Fruit fly (Drosophila melanogaster): ENCODE results near the gene Surf6.

Gene Surf6

DNA sequence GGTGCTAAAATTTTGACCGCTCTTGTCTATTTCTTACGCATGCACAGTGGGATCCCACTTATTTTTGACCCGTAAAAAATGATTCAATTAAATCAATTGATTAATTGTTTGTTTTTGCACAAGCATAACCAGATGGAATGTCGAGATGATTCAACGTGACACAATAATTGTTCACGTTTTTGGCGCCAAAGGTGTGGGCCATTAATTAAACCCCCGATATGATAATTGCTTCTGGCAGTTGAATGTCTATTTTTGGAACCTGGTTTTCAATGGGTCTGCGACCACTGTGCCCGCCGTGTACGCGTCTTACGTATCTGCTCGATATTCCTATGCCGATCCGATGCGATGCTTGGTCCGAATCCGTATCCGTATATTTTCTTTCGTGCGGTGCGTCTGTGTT, 12.6 kb downstream of the Surf6 start (continued):
- no peak for TF ChIP-seq tna (GFP tag; IDR thresholded peaks at IDR 0.05; ENCODE audit: partially characterized antibody)
- peak; percentile 66; the same call in 1 of the 3 replicates for TF ChIP-seq Dbx (GFP tag; IDR thresholded peaks at IDR 0.05)
- no peak for TF ChIP-seq CkIIα-i1 (GFP tag; IDR thresholded peaks at IDR 0.05)
- no peak for TF ChIP-seq Dp (GFP tag; optimal IDR thresholded peaks at IDR 0.05)
- TF ChIP-seq sens-2 (GFP tag; IDR thresholded peaks at IDR 0.05) = peak; percentile 55; the same call in 1 of the 2 replicates
- TF ChIP-seq CG8281 (tag; optimal IDR thresholded peaks at IDR 0.05) = peak; percentile 50
- peak; percentile 75 for TF ChIP-seq zfh2 (GFP tag; optimal IDR thresholded peaks at IDR 0.05)
- peak; percentile 49 for TF ChIP-seq CG18476 (GFP tag; optimal IDR thresholded peaks at IDR 0.05)
- TF ChIP-seq chm (GFP tag; IDR thresholded peaks at IDR 0.05) = peak; percentile 75
- peak; percentile 78 for TF ChIP-seq CG18262 (tag; optimal IDR thresholded peaks at IDR 0.05)
- TF ChIP-seq CG33213 (GFP tag; optimal IDR thresholded peaks at IDR 0.05) = peak; percentile 58
- TF ChIP-seq CG3995 (GFP tag; optimal IDR thresholded peaks at IDR 0.05) = no peak
- no peak for TF ChIP-seq sim (GFP tag; IDR thresholded peaks at IDR 0.05)
- TF ChIP-seq CG14014 (GFP tag; IDR thresholded peaks at IDR 0.05) = peak; percentile 79
- peak; percentile 7 for TF ChIP-seq CG1529 (GFP tag; optimal IDR thresholded peaks at IDR 0.05)
- peak; percentile 50; the same call in 1 of the 2 replicates for TF ChIP-seq klu (GFP tag; IDR thresholded peaks at IDR 0.05)
- TF ChIP-seq CG14441 (GFP tag; IDR thresholded peaks at IDR 0.05) = peak; percentile 87
- no peak for TF ChIP-seq CG3838 (GFP tag; optimal IDR thresholded peaks at IDR 0.05)
- TF ChIP-seq CG4404 (GFP tag; IDR thresholded peaks at IDR 0.05) = peak; percentile 64
- no peak for TF ChIP-seq CG7745 (tag; optimal IDR thresholded peaks at IDR 0.05)
- no peak for TF ChIP-seq Doc3 (GFP tag; IDR thresholded peaks at IDR 0.05; ENCODE audit: partially characterized antibody)
- TF ChIP-seq Ravus (GFP tag; IDR thresholded peaks at IDR 0.05) = no peak
- peak; percentile 71 for TF ChIP-seq seq (GFP tag; IDR thresholded peaks at IDR 0.05)
- peak; percentile 69 for TF ChIP-seq pnt (GFP tag; optimal IDR thresholded peaks at IDR 0.05)
- 0 out of 2 replicates have a peak, but pooled peaks have one; percentile 33 for TF ChIP-seq CG31224 (GFP tag; IDR thresholded peaks at IDR 0.05)
- peak; percentile 53 for TF ChIP-seq CG10366 (GFP tag; IDR thresholded peaks at IDR 0.05)
- peak; percentile 82 for TF ChIP-seq zfh1 (GFP tag; IDR thresholded peaks at IDR 0.05)
- TF ChIP-seq CG10267 (tag; optimal IDR thresholded peaks at IDR 0.05) = peak; percentile 56
- peak; percentile 63 for TF ChIP-seq Asciz (GFP tag; optimal IDR thresholded peaks at IDR 0.05)
- TF ChIP-seq ac (GFP tag; optimal IDR thresholded peaks at IDR 0.05) = peak; percentile 7
- no peak for TF ChIP-seq YL-1 (GFP tag; optimal IDR thresholded peaks at IDR 0.05)
- TF ChIP-seq so (GFP tag; IDR thresholded peaks at IDR 0.05) = peak; percentile 71; the same call in 2 of the 3 replicates
- TF ChIP-seq Fer3 (tag; optimal IDR thresholded peaks at IDR 0.05) = peak; percentile 66
- no peak for TF ChIP-seq CG9797 (GFP tag; optimal IDR thresholded peaks at IDR 0.05)
- peak; percentile 68 for TF ChIP-seq bcd (GFP tag; optimal IDR thresholded peaks at IDR 0.05)
- TF ChIP-seq Camta (GFP tag; optimal IDR thresholded peaks at IDR 0.05) = peak; percentile 42
- no peak for TF ChIP-seq run (tag; optimal IDR thresholded peaks at IDR 0.05)
- peak; percentile 71; the same call in 1 of the 3 replicates for TF ChIP-seq CG2199 (GFP tag; IDR thresholded peaks at IDR 0.05)
- peak; percentile 42 for TF ChIP-seq CG6654 (GFP tag; optimal IDR thresholded peaks at IDR 0.05)
- no peak for TF ChIP-seq lbe (GFP tag; optimal IDR thresholded peaks at IDR 0.05)
- peak; percentile 39 for TF ChIP-seq tio (GFP tag; optimal IDR thresholded peaks at IDR 0.05)
- no peak for TF ChIP-seq CG16813 (GFP tag; IDR thresholded peaks at IDR 0.05; ENCODE audit: partially characterized antibody)
- peak; percentile 55; the same call in 2 of the 3 replicates for TF ChIP-seq CG11560 (tag; IDR thresholded peaks at IDR 0.05)
- TF ChIP-seq CoRest (tag; optimal IDR thresholded peaks at IDR 0.05) = peak; percentile 71
- no peak for TF ChIP-seq mld (GFP tag; IDR thresholded peaks at IDR 0.05; ENCODE audit: partially characterized antibody)
- peak; percentile 76 for TF ChIP-seq Side (GFP tag; optimal IDR thresholded peaks at IDR 0.05)
- TF ChIP-seq tin (GFP tag; optimal IDR thresholded peaks at IDR 0.05) = peak; percentile 74
- TF ChIP-seq p53 (GFP tag; optimal IDR thresholded peaks at IDR 0.05) = peak; percentile 15
- TF ChIP-seq CG9876 (GFP tag; optimal IDR thresholded peaks at IDR 0.05) = peak; percentile 13
- peak; percentile 31 for TF ChIP-seq CG8089 (GFP tag; optimal IDR thresholded peaks at IDR 0.05)
- TF ChIP-seq sima (GFP tag; optimal IDR thresholded peaks at IDR 0.05) = no peak
- TF ChIP-seq Rfx (GFP tag; IDR thresholded peaks at IDR 0.05) = peak; percentile 85
